Worm (Caenorhabditis elegans): ENCODE measurements around the gene K07F5.6.

The K07F5.6 gene

ce11 chrIV:9875646-9876045, 29.2 kb upstream of the K07F5.6 start:
- TF ChIP-seq tbx-11 (GFP tag; IDR thresholded peaks at IDR 0.05), result no peak
- no peak for TF ChIP-seq flt-1 (GFP tag; IDR thresholded peaks at IDR 0.05)
- no peak for TF ChIP-seq scrt-1 (GFP tag; IDR thresholded peaks at IDR 0.05)
- no peak for TF ChIP-seq ceh-13 (GFP tag; optimal IDR thresholded peaks at IDR 0.05)
- TF ChIP-seq pes-1 (GFP tag; IDR thresholded peaks at IDR 0.05), result no peak
- TF ChIP-seq hmg-4 (GFP tag; optimal IDR thresholded peaks at IDR 0.05), result no peak
- no peak for TF ChIP-seq tra-4 (tag; optimal IDR thresholded peaks at IDR 0.05)
- TF ChIP-seq F13C5.2 (tag; optimal IDR thresholded peaks at IDR 0.05), result no peak
- TF ChIP-seq hnd-1 (tag; optimal IDR thresholded peaks at IDR 0.05), result no peak
- TF ChIP-seq tbx-37 (GFP tag; conservative IDR thresholded peaks at IDR 0.05), result no peak
- TF ChIP-seq B0310.2 (tag; optimal IDR thresholded peaks at IDR 0.05), result no peak
- TF ChIP-seq sea-1 (GFP tag; conservative IDR thresholded peaks at IDR 0.05), result no peak
- no peak for TF ChIP-seq aly-1 (tag; optimal IDR thresholded peaks at IDR 0.05)
- TF ChIP-seq ets-7 (tag; optimal IDR thresholded peaks at IDR 0.05), result no peak
- no peak for TF ChIP-seq hmbx-1 (tag; optimal IDR thresholded peaks at IDR 0.05)
- TF ChIP-seq ceh-36 (tag; optimal IDR thresholded peaks at IDR 0.05), result no peak

- TF ChIP-seq ets-7 (tag; optimal IDR thresholded peaks at IDR 0.05), result no peak
- TF ChIP-seq flt-1 (GFP tag; IDR thresholded peaks at IDR 0.05), result no peak
- no peak for TF ChIP-seq tbx-11 (GFP tag; IDR thresholded peaks at IDR 0.05)
- TF ChIP-seq ama-1 (optimal IDR thresholded peaks at IDR 0.05), result no peak
- TF ChIP-seq ceh-13 (GFP tag; optimal IDR thresholded peaks at IDR 0.05), result no peak
- TF ChIP-seq scrt-1 (GFP tag; IDR thresholded peaks at IDR 0.05), result no peak
- no peak for TF ChIP-seq ceh-36 (tag; optimal IDR thresholded peaks at IDR 0.05)
Measured at ce11 chrIV:9873837-9874236, 27.4 kb upstream of the K07F5.6 start.

ce11 chrIV:9872786-9873185, 26.3 kb upstream of the K07F5.6 start:
- TF ChIP-seq hnd-1 (tag; optimal IDR thresholded peaks at IDR 0.05) (no peak), pes-1 (GFP tag; IDR thresholded peaks at IDR 0.05) (no peak), tra-4 (tag; optimal IDR thresholded peaks at IDR 0.05) (no peak), flt-1 (GFP tag; IDR thresholded peaks at IDR 0.05) (no peak), B0310.2 (tag; optimal IDR thresholded peaks at IDR 0.05) (no peak), hmbx-1 (tag; optimal IDR thresholded peaks at IDR 0.05) (no peak), tbx-37 (GFP tag; conservative IDR thresholded peaks at IDR 0.05) (no peak), scrt-1 (GFP tag; IDR thresholded peaks at IDR 0.05) (no peak), F13C5.2 (tag; optimal IDR thresholded peaks at IDR 0.05) (no peak), ets-7 (tag; optimal IDR thresholded peaks at IDR 0.05) (no peak), tbx-11 (GFP tag; IDR thresholded peaks at IDR 0.05) (no peak), ceh-36 (tag; optimal IDR thresholded peaks at IDR 0.05) (no peak), ceh-13 (GFP tag; optimal IDR thresholded peaks at IDR 0.05) (no peak), sea-1 (GFP tag; conservative IDR thresholded peaks at IDR 0.05) (no peak), hmg-4 (GFP tag; optimal IDR thresholded peaks at IDR 0.05) (no peak), ama-1 (optimal IDR thresholded peaks at IDR 0.05) (no peak), aly-1 (tag; optimal IDR thresholded peaks at IDR 0.05) (no peak)

- no peak for TF ChIP-seq F13C5.2 (tag; optimal IDR thresholded peaks at IDR 0.05)
- TF ChIP-seq flt-1 (GFP tag; IDR thresholded peaks at IDR 0.05), result no peak
- no peak for TF ChIP-seq ceh-13 (GFP tag; optimal IDR thresholded peaks at IDR 0.05)
- TF ChIP-seq sea-1 (GFP tag; conservative IDR thresholded peaks at IDR 0.05), result no peak
- no peak for TF ChIP-seq tbx-37 (GFP tag; conservative IDR thresholded peaks at IDR 0.05)
- no peak for TF ChIP-seq B0310.2 (tag; optimal IDR thresholded peaks at IDR 0.05)
- no peak for TF ChIP-seq aly-1 (tag; optimal IDR thresholded peaks at IDR 0.05)
Measured at ce11 chrIV:9872210-9872609, 25.7 kb upstream of the K07F5.6 start.

ce11 chrIV:9869344-9869743, 22.9 kb upstream of the K07F5.6 start:
- TF ChIP-seq scrt-1 (GFP tag; IDR thresholded peaks at IDR 0.05) (no peak), B0310.2 (tag; optimal IDR thresholded peaks at IDR 0.05) (no peak), ama-1 (optimal IDR thresholded peaks at IDR 0.05) (no peak), tbx-37 (GFP tag; conservative IDR thresholded peaks at IDR 0.05) (no peak), hmg-4 (GFP tag; optimal IDR thresholded peaks at IDR 0.05) (no peak)

- TF ChIP-seq B0310.2 (tag; optimal IDR thresholded peaks at IDR 0.05) (no peak), flt-1 (GFP tag; IDR thresholded peaks at IDR 0.05) (no peak), F13C5.2 (tag; optimal IDR thresholded peaks at IDR 0.05) (no peak), tbx-11 (GFP tag; IDR thresholded peaks at IDR 0.05) (no peak), tbx-37 (GFP tag; conservative IDR thresholded peaks at IDR 0.05) (no peak), hmg-4 (GFP tag; optimal IDR thresholded peaks at IDR 0.05) (no peak), ceh-36 (tag; optimal IDR thresholded peaks at IDR 0.05) (no peak), aly-1 (tag; optimal IDR thresholded peaks at IDR 0.05) (no peak), scrt-1 (GFP tag; IDR thresholded peaks at IDR 0.05) (no peak), sea-1 (GFP tag; conservative IDR thresholded peaks at IDR 0.05) (no peak), ets-7 (tag; optimal IDR thresholded peaks at IDR 0.05) (no peak), ceh-13 (GFP tag; optimal IDR thresholded peaks at IDR 0.05) (no peak), hmbx-1 (tag; optimal IDR thresholded peaks at IDR 0.05) (no peak), hnd-1 (tag; optimal IDR thresholded peaks at IDR 0.05) (no peak), tra-4 (tag; optimal IDR thresholded peaks at IDR 0.05) (no peak)
Measured at ce11 chrIV:9867915-9868314, 21.4 kb upstream of the K07F5.6 start.

- no peak for TF ChIP-seq tra-4 (tag; optimal IDR thresholded peaks at IDR 0.05)
- TF ChIP-seq scrt-1 (GFP tag; IDR thresholded peaks at IDR 0.05), result no peak
- no peak for TF ChIP-seq pes-1 (GFP tag; IDR thresholded peaks at IDR 0.05)
- TF ChIP-seq sea-1 (GFP tag; conservative IDR thresholded peaks at IDR 0.05), result no peak
- TF ChIP-seq ceh-13 (GFP tag; optimal IDR thresholded peaks at IDR 0.05), result no peak
- TF ChIP-seq hmg-4 (GFP tag; optimal IDR thresholded peaks at IDR 0.05), result no peak
- TF ChIP-seq aly-1 (tag; optimal IDR thresholded peaks at IDR 0.05), result no peak
Measured at ce11 chrIV:9866865-9867264, 20.4 kb upstream of the K07F5.6 start.

ce11 chrIV:9864778-9865177, 18.3 kb upstream of the K07F5.6 start, which contains the start of the genes K07F5.15 and K07F5.22:
Gene K07F5.15 (plus strand): TSS chrIV:9865078.
Gene K07F5.22 (plus strand): TSS chrIV:9865078.
- TF ChIP-seq ets-7 (tag; optimal IDR thresholded peaks at IDR 0.05), result no peak
